Fruit fly (Drosophila melanogaster) whole organism: ENCODE data around the gene CG8135.

Experiments
- Dll ChIP-seq: fragments of >200 bp; optimal IDR thresholded peaks from 2 replicates; lab custom pipeline; 2017
- pan ChIP-seq: fragments of >200 bp; optimal IDR thresholded peaks from 2 replicates; lab custom pipeline; 2017
- psq ChIP-seq: fragments of >200 bp; optimal IDR thresholded peaks from 2 replicates; lab custom pipeline; 2017

DNA sequence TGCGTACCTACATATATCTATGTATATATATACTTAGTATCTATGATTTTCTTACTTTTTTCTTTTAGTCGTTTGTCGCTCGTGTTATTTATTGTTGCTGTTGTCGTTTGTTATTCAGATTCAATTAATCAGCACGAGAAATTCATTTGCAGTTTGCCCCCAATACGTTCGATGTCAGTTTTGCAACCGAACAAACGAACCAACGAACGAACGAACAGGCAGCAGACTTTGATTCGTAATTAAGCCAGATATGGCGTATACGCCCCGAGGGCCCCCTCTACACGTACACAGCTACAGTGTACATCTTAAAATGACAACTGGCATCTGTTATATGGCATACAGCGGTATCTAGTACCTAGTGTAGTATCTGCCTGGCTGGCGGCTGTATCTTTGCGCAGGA is 29.1 kb downstream of the CG8135 start:
- no peak for TF ChIP-seq psq (lab: Kevin White, UChicago)
- no peak for TF ChIP-seq pan
- no peak for TF ChIP-seq Dll (lab: Kevin White, UChicago)
